Worm (Caenorhabditis elegans) whole organism, early embryonic: ENCODE measurements around the gene C34F6.10.

Experiments used
- B0310.2 ChIP-seq: sonication (generic microtip); optimal IDR thresholded peaks from 2 replicates; lab custom pipeline; 2016; ENCODE audit warnings: mild to moderate bottlenecking, missing genetic modification characterization, missing compliant biosample characterization
- ama-1 ChIP-seq: fragments of 150-350 bp; optimal IDR thresholded peaks from 2 replicates; lab custom pipeline; 2014
- flt-1 ChIP-seq: fragments of 200-800 bp; sonication (Bioruptor generic); IDR thresholded peaks from 2 replicates; pipeline ENCODE4 v1.3.6; 2022; ENCODE audit warnings: missing genetic modification characterization, missing compliant biosample characterization
- hmbx-1 ChIP-seq: sonication (generic microtip); optimal IDR thresholded peaks from 2 replicates; lab custom pipeline; 2016; ENCODE audit warnings: mild to moderate bottlenecking, missing genetic modification characterization, missing compliant biosample characterization
- hnd-1 ChIP-seq: sonication (generic microtip); optimal IDR thresholded peaks from 2 replicates; lab custom pipeline; 2016; ENCODE audit warnings: missing genetic modification characterization, missing compliant biosample characterization
- pes-1 ChIP-seq: fragments of 200-800 bp; sonication (Bioruptor generic); IDR thresholded peaks from 2 replicates; pipeline ENCODE4 v1.3.6; 2022; ENCODE audit warnings: missing genetic modification reagents, missing genetic modification characterization, missing compliant biosample characterization
- sea-1 ChIP-seq: fragments of 200-800 bp; sonication (Bioruptor generic); conservative IDR thresholded peaks from 2 replicates; pipeline ENCODE4 v1.3.6; 2022; ENCODE audit warnings: missing genetic modification characterization, missing compliant biosample characterization
- tra-4 ChIP-seq: sonication (generic microtip); optimal IDR thresholded peaks from 2 replicates; lab custom pipeline; 2017; ENCODE audit warnings: missing genetic modification characterization, missing compliant biosample characterization

DNA sequence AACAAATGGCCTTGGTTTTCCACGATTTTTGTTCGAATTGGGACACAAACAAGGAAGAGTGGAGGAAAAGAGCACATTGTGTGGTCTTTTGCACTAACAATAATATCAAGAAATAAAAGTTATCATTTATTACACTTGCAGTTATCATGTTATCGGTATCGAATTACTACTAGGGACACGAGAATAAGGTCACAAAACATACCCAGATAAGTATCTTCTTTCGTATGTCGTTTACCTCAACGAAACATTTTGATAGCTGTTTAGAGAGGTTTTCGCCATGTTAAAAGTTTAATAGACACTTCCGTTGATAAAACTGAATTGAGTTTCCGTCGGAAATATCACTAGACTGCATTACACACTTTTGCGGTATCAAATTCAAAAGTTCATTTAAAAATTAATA, 10.5 kb upstream of the C34F6.10 start:
- TF ChIP-seq ama-1 (lab: Kevin White, UChicago) = no peak
- TF ChIP-seq hnd-1 (tag; lab: Kevin White, UChicago) = no peak
- no peak for TF ChIP-seq pes-1
- TF ChIP-seq hmbx-1 (tag; lab: Kevin White, UChicago) = no peak
- TF ChIP-seq B0310.2 (tag; lab: Kevin White, UChicago) = no peak
- no peak for TF ChIP-seq flt-1 (GFP tag; lab: Robert Waterston, UW)
- no peak for TF ChIP-seq tra-4 (tag; lab: Kevin White, UChicago)
- no peak for TF ChIP-seq sea-1 (GFP tag; lab: Robert Waterston, UW)
